Fruit fly (Drosophila melanogaster) whole organism, adult: ENCODE results near the gene tey.

Source experiments
- CG12768 ChIP-seq: fragments of 200-800 bp; sonication (Bioruptor generic); optimal IDR thresholded peaks from 2 replicates; lab custom pipeline; 2017; ENCODE audit warnings: missing biosample characterization, missing genetic modification characterization, mild to moderate bottlenecking, moderate library complexity, missing genetic modification reagents
- cic ChIP-seq: fragments of 200-800 bp; sonication (Bioruptor generic); optimal IDR thresholded peaks from 2 replicates; lab custom pipeline; 2017; ENCODE audit warnings: missing biosample characterization, mild to moderate bottlenecking, missing genetic modification characterization, moderate library complexity
- kay ChIP-seq: fragments of 200-800 bp; sonication (Bioruptor generic); peaks from one replicate; lab custom pipeline; 2016; ENCODE audit warnings: missing biosample characterization, missing genetic modification characterization, borderline replicate concordance

DNA sequence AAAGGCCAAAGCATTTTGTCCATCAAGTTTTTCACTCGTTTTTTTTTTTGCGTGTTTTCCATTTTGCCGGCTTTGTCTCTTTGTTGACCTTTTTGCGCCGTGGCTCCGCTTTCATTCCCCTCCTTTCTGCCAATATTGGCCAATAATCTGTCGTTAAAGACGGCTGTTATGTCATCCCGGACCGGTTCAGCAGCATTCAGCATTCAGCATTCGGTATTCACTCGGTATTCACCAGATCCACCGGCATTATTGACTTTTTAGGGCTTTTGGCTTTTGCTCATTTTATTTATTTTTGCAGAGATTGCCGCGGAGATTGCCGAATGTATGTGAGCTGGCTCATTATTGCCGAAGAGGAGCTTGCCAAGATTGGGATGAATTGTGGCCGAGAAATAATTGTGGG is 39.4 kb upstream of the tey start:
- TF ChIP-seq cic (GFP tag; lab: Kevin White, UChicago): no peak
- no peak for TF ChIP-seq CG12768 (GFP tag; lab: Kevin White, UChicago)
- no peak for TF ChIP-seq kay (GFP tag; lab: Kevin White, UChicago)
